Fruit fly (Drosophila melanogaster) whole organism, embryonic: ENCODE measurements around the gene Uba4.
A peak's percentile ranks its signal among the peaks of the same experiment; 100 is the strongest.

Source experiments
- Asciz ChIP-seq: fragments of 200-800 bp; sonication (Bioruptor generic); optimal IDR thresholded peaks from 2 replicates; lab custom pipeline; 2017; ENCODE audit warnings: missing biosample characterization, mild to moderate bottlenecking, missing genetic modification characterization, missing genetic modification reagents
- CG10209 ChIP-seq: fragments of 200-800 bp; sonication (Bioruptor generic); optimal IDR thresholded peaks from 3 replicates; lab custom pipeline; 2017; ENCODE audit warnings: missing biosample characterization, mild to moderate bottlenecking, missing genetic modification characterization, missing genetic modification reagents
- CG1024 ChIP-seq: fragments of 200-800 bp; sonication (Bioruptor generic); IDR thresholded peaks from 2 replicates; pipeline ENCODE4 v1.3.6; 2022; ENCODE audit warnings: missing biosample characterization, missing genetic modification characterization
- CG11695 ChIP-seq: fragments of 200-800 bp; sonication (Bioruptor generic); IDR thresholded peaks from 3 replicates; pipeline ENCODE4 v1.3.6; 2022; ENCODE audit warnings: missing biosample characterization, missing genetic modification characterization
- CG13894 ChIP-seq: fragments of 200-800 bp; sonication (Bioruptor generic); optimal IDR thresholded peaks from 3 replicates; lab custom pipeline; 2018; ENCODE audit warnings: missing biosample characterization, mild to moderate bottlenecking, missing genetic modification characterization, moderate library complexity
- CG15011 ChIP-seq: fragments of 200-800 bp; sonication (Bioruptor generic); optimal IDR thresholded peaks from 3 replicates; lab custom pipeline; 2018; ENCODE audit warnings: missing biosample characterization, mild to moderate bottlenecking, missing genetic modification characterization
- CG17361 ChIP-seq: fragments of 200-800 bp; sonication (Bioruptor generic); IDR thresholded peaks from 3 replicates; pipeline ENCODE4 v1.3.6; 2022; ENCODE audit warnings: missing biosample characterization, missing genetic modification characterization
- CG17829 ChIP-seq: fragments of 200-800 bp; optimal IDR thresholded peaks from 2 replicates; lab custom pipeline; 2019; ENCODE audit warnings: missing biosample characterization, mild to moderate bottlenecking, missing genetic modification characterization, moderate library complexity
- CG2712 ChIP-seq: fragments of 200-800 bp; optimal IDR thresholded peaks from 3 replicates; lab custom pipeline; 2019; ENCODE audit warnings: missing biosample characterization, mild to moderate bottlenecking, missing genetic modification characterization, moderate library complexity
- CG30403 ChIP-seq: fragments of 200-800 bp; sonication (Bioruptor generic); optimal IDR thresholded peaks from 3 replicates; lab custom pipeline; 2016; ENCODE audit warnings: missing biosample characterization, missing genetic modification characterization
- CG3407 ChIP-seq: fragments of 200-800 bp; sonication (Bioruptor generic); optimal IDR thresholded peaks from 2 replicates; lab custom pipeline; 2018; ENCODE audit warnings: missing biosample characterization, mild to moderate bottlenecking, missing genetic modification characterization
- CG4360 ChIP-seq: fragments of 200-800 bp; sonication (Bioruptor generic); IDR thresholded peaks from 2 replicates; pipeline ENCODE4 v1.3.6; 2022; ENCODE audit warnings: missing biosample characterization, missing genetic modification characterization
- CG4424 ChIP-seq: fragments of 200-800 bp; sonication (Bioruptor generic); optimal IDR thresholded peaks from 3 replicates; lab custom pipeline; 2016; ENCODE audit warnings: missing biosample characterization, missing genetic modification characterization
- CG6654 ChIP-seq: fragments of 200-800 bp; sonication (Bioruptor generic); optimal IDR thresholded peaks from 2 replicates; lab custom pipeline; 2017; ENCODE audit warnings: missing biosample characterization, mild to moderate bottlenecking, missing genetic modification characterization
- CG6689 ChIP-seq: fragments of 200-800 bp; sonication (Bioruptor generic); IDR thresholded peaks from 2 replicates; pipeline ENCODE4 v1.3.6; 2022; ENCODE audit warnings: missing biosample characterization, missing genetic modification characterization
- CG6854 ChIP-seq: fragments of 200-800 bp; sonication (Bioruptor generic); optimal IDR thresholded peaks from 3 replicates; lab custom pipeline; 2017; ENCODE audit warnings: missing biosample characterization, mild to moderate bottlenecking, missing genetic modification characterization
- CG7839 ChIP-seq: fragments of 200-800 bp; sonication (Bioruptor generic); optimal IDR thresholded peaks from 3 replicates; lab custom pipeline; 2018; ENCODE audit warnings: missing biosample characterization, mild to moderate bottlenecking, missing genetic modification characterization, moderate library complexity
- CG8290 ChIP-seq, 3 experiments: fragments of 200-800 bp; sonication (Bioruptor generic); optimal IDR thresholded peaks; 2 replicates each; lab custom pipeline; 2016 to 2019; ENCODE audit warnings: missing biosample characterization in 3 of 3, missing genetic modification characterization in 3 of 3, mild to moderate bottlenecking in 2 of 3, moderate library complexity in 1 of 3
- CG8388 ChIP-seq: fragments of 200-800 bp; sonication (Bioruptor generic); optimal IDR thresholded peaks from 2 replicates; lab custom pipeline; 2019; ENCODE audit warnings: missing biosample characterization, mild to moderate bottlenecking, missing genetic modification characterization, moderate library complexity
- D ChIP-seq, 2 experiments: fragments of 200-800 bp in 1 of 2; fragments of >200 bp in 1 of 2; sonication (Bioruptor generic) in 1 of 2; optimal IDR thresholded peaks; 2 replicates in 1 of 2; 3 replicates in 1 of 2; lab custom pipeline; 2017; ENCODE audit warnings: mild to moderate bottlenecking in 1 of 2, missing biosample characterization in 1 of 2, missing genetic modification characterization in 1 of 2, missing genetic modification reagents in 1 of 2
- Drgx ChIP-seq: fragments of 200-800 bp; sonication (Bioruptor generic); IDR thresholded peaks from 2 replicates; pipeline ENCODE4 v1.3.6; 2022; ENCODE audit warnings: missing biosample characterization, missing genetic modification characterization
- Fer3 ChIP-seq: fragments of 200-800 bp; sonication (Bioruptor generic); optimal IDR thresholded peaks from 2 replicates; lab custom pipeline; 2018; ENCODE audit warnings: missing biosample characterization, mild to moderate bottlenecking, missing genetic modification characterization, moderate library complexity
- Hmr ChIP-seq: fragments of 200-800 bp; sonication (Bioruptor generic); optimal IDR thresholded peaks from 3 replicates; lab custom pipeline; 2017; ENCODE audit warnings: mild to moderate bottlenecking, missing biosample characterization, missing genetic modification reagents, missing genetic modification characterization
- Hr3 ChIP-seq: fragments of 200-800 bp; sonication (Bioruptor generic); optimal IDR thresholded peaks from 3 replicates; lab custom pipeline; 2016; ENCODE audit warnings: missing biosample characterization, missing genetic modification characterization
- Max ChIP-seq: fragments of 200-800 bp; sonication (Bioruptor generic); optimal IDR thresholded peaks from 2 replicates; lab custom pipeline; 2016; ENCODE audit warnings: missing biosample characterization, mild to moderate bottlenecking, missing genetic modification characterization
- Oaz ChIP-seq: fragments of 200-800 bp; sonication (Bioruptor generic); IDR thresholded peaks from 2 replicates; pipeline ENCODE4 v1.3.6; 2022; ENCODE audit warnings: missing biosample characterization, missing genetic modification characterization
- PHDP ChIP-seq: fragments of 200-800 bp; sonication (Bioruptor generic); optimal IDR thresholded peaks from 3 replicates; lab custom pipeline; 2018; ENCODE audit warnings: missing biosample characterization, mild to moderate bottlenecking, missing genetic modification characterization, moderate library complexity
- Rfx ChIP-seq: fragments of 200-800 bp; sonication (Bioruptor generic); IDR thresholded peaks from 2 replicates; pipeline ENCODE4 v1.3.6; 2022; ENCODE audit warnings: missing biosample characterization, missing genetic modification characterization
- Six4 ChIP-seq: fragments of 200-800 bp; sonication (Bioruptor generic); optimal IDR thresholded peaks from 2 replicates; lab custom pipeline; 2016; ENCODE audit warnings: missing biosample characterization, missing genetic modification characterization
- Sox100B ChIP-seq: fragments of 200-800 bp; sonication (Bioruptor generic); optimal IDR thresholded peaks from 3 replicates; lab custom pipeline; 2018; ENCODE audit warnings: missing biosample characterization, mild to moderate bottlenecking, missing genetic modification characterization
- dmrt99B ChIP-seq: fragments of 200-800 bp; sonication (Bioruptor generic); optimal IDR thresholded peaks from 2 replicates; lab custom pipeline; 2018; ENCODE audit warnings: missing biosample characterization, mild to moderate bottlenecking, missing genetic modification characterization, moderate library complexity
- ewg ChIP-seq: fragments of 200-800 bp; sonication (Bioruptor generic); optimal IDR thresholded peaks from 3 replicates; lab custom pipeline; 2017; ENCODE audit warnings: mild to moderate bottlenecking, missing biosample characterization, missing genetic modification reagents, missing genetic modification characterization
- gem ChIP-seq: fragments of 200-800 bp; sonication (Bioruptor generic); optimal IDR thresholded peaks from 2 replicates; lab custom pipeline; 2019; ENCODE audit warnings: missing biosample characterization, mild to moderate bottlenecking, missing genetic modification characterization, moderate library complexity
- ham ChIP-seq: fragments of 200-800 bp; sonication (Bioruptor generic); IDR thresholded peaks from 2 replicates; pipeline ENCODE4 v1.3.6; 2022; ENCODE audit warnings: missing biosample characterization, missing genetic modification characterization
- hkb ChIP-seq, 2 experiments: fragments of 200-800 bp in 1 of 2; fragments of >200 bp in 1 of 2; sonication (Bioruptor generic) in 1 of 2; IDR thresholded peaks in 1 of 2; optimal IDR thresholded peaks in 1 of 2; 2 replicates each; pipeline versions ENCODE4 v1.3.6 to Lab custom; 2017 to 2022; ENCODE audit warnings: missing biosample characterization in 1 of 2, missing genetic modification characterization in 1 of 2
- insv ChIP-seq, 2 experiments: fragments of 200-800 bp; sonication (Bioruptor generic); optimal IDR thresholded peaks; 3 replicates each; lab custom pipeline; 2016 to 2018; ENCODE audit warnings: missing biosample characterization in 2 of 2, missing genetic modification characterization in 2 of 2
- lab ChIP-seq: fragments of 200-800 bp; sonication (Bioruptor generic); optimal IDR thresholded peaks from 3 replicates; lab custom pipeline; 2017; ENCODE audit warnings: missing biosample characterization, missing genetic modification characterization, mild to moderate bottlenecking, moderate library complexity, missing genetic modification reagents
- nau ChIP-seq: fragments of 200-800 bp; sonication (Bioruptor generic); optimal IDR thresholded peaks from 3 replicates; lab custom pipeline; 2017; ENCODE audit warnings: missing biosample characterization, mild to moderate bottlenecking, missing genetic modification characterization, missing genetic modification reagents
- phol ChIP-seq: fragments of 200-800 bp; sonication (Bioruptor generic); optimal IDR thresholded peaks from 3 replicates; lab custom pipeline; 2018; ENCODE audit warnings: missing biosample characterization, mild to moderate bottlenecking, missing genetic modification characterization, moderate library complexity
- rib ChIP-seq: fragments of 200-800 bp; sonication (Bioruptor generic); IDR thresholded peaks from 2 replicates; pipeline ENCODE4 v1.3.6; 2022; ENCODE audit warnings: missing biosample characterization, missing genetic modification characterization
- row ChIP-seq: fragments of 200-800 bp; sonication (Bioruptor generic); IDR thresholded peaks from 3 replicates; pipeline ENCODE4 v1.3.6; 2022; ENCODE audit warnings: missing biosample characterization, missing genetic modification characterization
- sc ChIP-seq, 3 experiments: fragments of >200 bp in 2 of 3; fragments of 200-800 bp in 1 of 3; sonication (Bioruptor generic) in 1 of 3; optimal IDR thresholded peaks; 2 replicates in 2 of 3; 3 replicates in 1 of 3; lab custom pipeline; 2017; ENCODE audit warnings: mild to moderate bottlenecking in 1 of 3, missing biosample characterization in 1 of 3, missing genetic modification characterization in 1 of 3, missing genetic modification reagents in 1 of 3
- schlank ChIP-seq: fragments of 200-800 bp; sonication (Bioruptor generic); optimal IDR thresholded peaks from 2 replicates; lab custom pipeline; 2018; ENCODE audit warnings: missing biosample characterization, mild to moderate bottlenecking, missing genetic modification characterization
- slou ChIP-seq: fragments of 200-800 bp; sonication (Bioruptor generic); optimal IDR thresholded peaks from 3 replicates; lab custom pipeline; 2016; ENCODE audit warnings: missing biosample characterization, missing genetic modification characterization
- sob ChIP-seq: fragments of 200-800 bp; sonication (Bioruptor generic); IDR thresholded peaks from 2 replicates; pipeline ENCODE4 v1.3.6; 2022; ENCODE audit warnings: missing biosample characterization, missing genetic modification characterization
- trh ChIP-seq: fragments of 200-800 bp; sonication (Bioruptor generic); optimal IDR thresholded peaks from 2 replicates; lab custom pipeline; 2016; ENCODE audit warnings: missing biosample characterization, missing genetic modification characterization
- tx ChIP-seq: fragments of 200-800 bp; sonication (Bioruptor generic); optimal IDR thresholded peaks from 2 replicates; lab custom pipeline; 2016; ENCODE audit warnings: missing biosample characterization, missing genetic modification characterization
- zfh1 ChIP-seq: fragments of 200-800 bp; sonication (Bioruptor generic); IDR thresholded peaks from 3 replicates; pipeline ENCODE4 v1.3.6; 2022; ENCODE audit warnings: missing biosample characterization, missing genetic modification characterization

Uba4 gene

dm6 chr2L:8552472-8552871, 35.3 kb downstream of the Uba4 start (continued):
- TF ChIP-seq hkb (optimal IDR thresholded peaks at IDR 0.05; lab: Kevin White, UChicago): no peak
- peak; percentile 38; the same call in 1 of the 2 replicates for TF ChIP-seq hkb (GFP tag; IDR thresholded peaks at IDR 0.05; lab: Robert Waterston, UW)
- peak; percentile 30 for TF ChIP-seq CG17829 (tag; lab: Kevin White, UChicago)
- peak; percentile 18 for TF ChIP-seq PHDP (tag; lab: Kevin White, UChicago)
- TF ChIP-seq sc (optimal IDR thresholded peaks at IDR 0.05; lab: Kevin White, UChicago): no peak
- TF ChIP-seq sc (GFP tag; optimal IDR thresholded peaks at IDR 0.05; lab: Kevin White, UChicago): no peak
- TF ChIP-seq CG1024 (GFP tag; lab: Robert Waterston, UW): peak; percentile 39; the same call in 1 of the 2 replicates
- TF ChIP-seq lab (GFP tag; lab: Kevin White, UChicago): peak; percentile 42
- no peak for TF ChIP-seq tx (GFP tag; lab: Kevin White, UChicago)
- TF ChIP-seq CG10209 (GFP tag; lab: Kevin White, UChicago): peak; percentile 9
- no peak for TF ChIP-seq Drgx (GFP tag; lab: Robert Waterston, UW)
- TF ChIP-seq gem (tag; lab: Kevin White, UChicago): peak; percentile 51
- TF ChIP-seq nau (GFP tag; lab: Kevin White, UChicago): peak; percentile 13
- 0 out of 2 replicates have a peak, but pooled peaks have one; percentile 6 for TF ChIP-seq Oaz (GFP tag; lab: Robert Waterston, UW)
- TF ChIP-seq insv (GFP tag; optimal IDR thresholded peaks at IDR 0.05; lab: Kevin White, UChicago): no peak
- TF ChIP-seq Asciz: peak; percentile 33
- TF ChIP-seq Rfx: no peak
- TF ChIP-seq CG17361 (GFP tag; lab: Robert Waterston, UW): peak; percentile 54
- no peak for TF ChIP-seq Hmr
- TF ChIP-seq CG6654 (GFP tag; lab: Kevin White, UChicago): peak; percentile 12
- peak; percentile 58 for TF ChIP-seq phol (tag; lab: Kevin White, UChicago)
- TF ChIP-seq CG7839 (tag; lab: Kevin White, UChicago): peak; percentile 61
- TF ChIP-seq CG4360 (GFP tag; lab: Robert Waterston, UW): 0 out of 2 replicates have a peak, but pooled peaks have one; percentile 22
- peak; percentile 33 for TF ChIP-seq CG8388 (GFP tag; lab: Kevin White, UChicago)
- peak; percentile 65 for TF ChIP-seq CG6689 (GFP tag; lab: Robert Waterston, UW)
- peak; percentile 10 for TF ChIP-seq Hr3 (GFP tag; lab: Kevin White, UChicago)
- peak; percentile 67 for TF ChIP-seq CG11695
- no peak for TF ChIP-seq CG13894 (tag; lab: Kevin White, UChicago)
- peak; percentile 62 for TF ChIP-seq CG2712 (tag; lab: Kevin White, UChicago)
- peak; percentile 43 for TF ChIP-seq CG4424 (GFP tag; lab: Kevin White, UChicago)
- TF ChIP-seq Max: peak; percentile 24
- no peak for TF ChIP-seq CG15011
- peak; percentile 9 for TF ChIP-seq Sox100B (GFP tag; lab: Kevin White, UChicago)
- TF ChIP-seq zfh1 (GFP tag; lab: Robert Waterston, UW): peak; percentile 61; the same call in 2 of the 3 replicates
- no peak for TF ChIP-seq schlank (tag; lab: Kevin White, UChicago)
- no peak for TF ChIP-seq ham
- no peak for TF ChIP-seq D (optimal IDR thresholded peaks at IDR 0.05; lab: Kevin White, UChicago)
- peak; percentile 32 for TF ChIP-seq D (GFP tag; optimal IDR thresholded peaks at IDR 0.05; lab: Kevin White, UChicago)
- TF ChIP-seq CG30403 (GFP tag; lab: Kevin White, UChicago): peak; percentile 14
- TF ChIP-seq trh: no peak
- no peak for TF ChIP-seq sob (GFP tag; lab: Robert Waterston, UW)
- TF ChIP-seq CG6854 (GFP tag; lab: Kevin White, UChicago): no peak
- TF ChIP-seq rib (GFP tag; lab: Robert Waterston, UW): no peak
- TF ChIP-seq slou: no peak
- peak; percentile 47; the same call in 2 of the 3 replicates for TF ChIP-seq row (GFP tag; lab: Robert Waterston, UW)
- TF ChIP-seq ewg (GFP tag; lab: Kevin White, UChicago): peak; percentile 18
- peak; percentile 40 for TF ChIP-seq Six4 (GFP tag; lab: Kevin White, UChicago)
- peak; percentile 11 for TF ChIP-seq Fer3
- peak; percentile 36 for TF ChIP-seq CG3407 (GFP tag; lab: Kevin White, UChicago)
- TF ChIP-seq dmrt99B (tag; lab: Kevin White, UChicago): peak; percentile 67
- TF ChIP-seq CG8290 (GFP tag; optimal IDR thresholded peaks at IDR 0.05; lab: Kevin White, UChicago): no peak
- peak in 1 of 2 experiments; percentile 18 for TF ChIP-seq CG8290 (tag; optimal IDR thresholded peaks at IDR 0.05; lab: Kevin White, UChicago)
